Worm (Caenorhabditis elegans): ENCODE measurements around the gene F01D4.5.

The F01D4.5 gene

ce11 chrIV:10481695-10482094, 1.8 kb downstream of the F01D4.5 start, which contains the start of gene egl-21 (continued):
- TF ChIP-seq mep-1 (tag; optimal IDR thresholded peaks at IDR 0.05), result peak; percentile 45
- TF ChIP-seq nhr-20 (tag; optimal IDR thresholded peaks at IDR 0.05), result no peak
- TF ChIP-seq pag-3 (tag; optimal IDR thresholded peaks at IDR 0.05; ENCODE audit: borderline replicate concordance, insufficient read depth), result no peak
- no peak for TF ChIP-seq fkh-4 (tag; optimal IDR thresholded peaks at IDR 0.05; ENCODE audit: borderline replicate concordance)
- TF ChIP-seq isw-1 (GFP tag; IDR thresholded peaks at IDR 0.05), result peak; percentile 61
- peak; percentile 63 for TF ChIP-seq tbx-2 (tag; optimal IDR thresholded peaks at IDR 0.05)
- peak; percentile 42 for TF ChIP-seq lir-3 (tag; optimal IDR thresholded peaks at IDR 0.05; ENCODE audit: poor library complexity)
- TF ChIP-seq jun-1 (tag; optimal IDR thresholded peaks at IDR 0.05), result peak; percentile 70
- peak; percentile 83 for TF ChIP-seq nhr-71 (tag; optimal IDR thresholded peaks at IDR 0.05)
- peak; percentile 82 for TF ChIP-seq fkh-10 (GFP tag; optimal IDR thresholded peaks at IDR 0.05)
- no peak for TF ChIP-seq ceh-90 (tag; optimal IDR thresholded peaks at IDR 0.05)
- peak; percentile 60 for TF ChIP-seq pax-3 (tag; optimal IDR thresholded peaks at IDR 0.05)
- peak; percentile 35 to 65 (median 52) for TF ChIP-seq ceh-82 (tag; optimal IDR thresholded peaks at IDR 0.05)
- no peak for TF ChIP-seq aly-2 (tag; optimal IDR thresholded peaks at IDR 0.05)
- TF ChIP-seq unc-30 (tag; optimal IDR thresholded peaks at IDR 0.05), result no peak
- no peak for TF ChIP-seq lin-39 (tag; optimal IDR thresholded peaks at IDR 0.05)
- TF ChIP-seq snpc-4 (tag; optimal IDR thresholded peaks at IDR 0.05), result peak; percentile 10
- peak; percentile 16 to 68 for TF ChIP-seq lsy-2 (tag; optimal IDR thresholded peaks at IDR 0.05)
- TF ChIP-seq zag-1 (tag; optimal IDR thresholded peaks at IDR 0.05), result peak; percentile 34
- TF ChIP-seq mab-9 (GFP tag; IDR thresholded peaks at IDR 0.05), result no peak
- TF ChIP-seq unc-98 (GFP tag; IDR thresholded peaks at IDR 0.05), result no peak
- no peak for TF ChIP-seq egl-27 (tag; optimal IDR thresholded peaks at IDR 0.05)
- TF ChIP-seq nhr-76 (tag; optimal IDR thresholded peaks at IDR 0.05), result no peak
- peak; percentile 73 for TF ChIP-seq swsn-7 (tag; optimal IDR thresholded peaks at IDR 0.05)
- TF ChIP-seq ceh-63 (GFP tag; optimal IDR thresholded peaks at IDR 0.05), result no peak
- no peak for TF ChIP-seq nhr-90 (tag; optimal IDR thresholded peaks at IDR 0.05; ENCODE audit: poor library complexity)
- peak; percentile 88 for TF ChIP-seq xbp-1 (tag; optimal IDR thresholded peaks at IDR 0.05)
- TF ChIP-seq ama-1 (optimal IDR thresholded peaks at IDR 0.05), result no peak
- no peak for TF ChIP-seq hlh-17 (GFP tag; optimal IDR thresholded peaks at IDR 0.05; ENCODE audit: borderline replicate concordance)
- peak; percentile 23 for TF ChIP-seq sox-4 (tag; optimal IDR thresholded peaks at IDR 0.05)
- peak; percentile 55 for TF ChIP-seq dsc-1 (tag; optimal IDR thresholded peaks at IDR 0.05)
- no peak for TF ChIP-seq ets-5 (GFP tag; IDR thresholded peaks at IDR 0.05)
- TF ChIP-seq snu-23 (GFP tag; optimal IDR thresholded peaks at IDR 0.05), result peak; percentile 56
- TF ChIP-seq C34B4.2 (tag; optimal IDR thresholded peaks at IDR 0.05), result no peak
- no peak for TF ChIP-seq aha-1 (tag; optimal IDR thresholded peaks at IDR 0.05)
- no peak for TF ChIP-seq irx-1 (tag; optimal IDR thresholded peaks at IDR 0.05)
- TF ChIP-seq efl-3 (GFP tag; optimal IDR thresholded peaks at IDR 0.05), result no peak
- no peak for TF ChIP-seq ceh-88 (GFP tag; IDR thresholded peaks at IDR 0.05)
- TF ChIP-seq lin-13 (GFP tag; optimal IDR thresholded peaks at IDR 0.05), result peak; percentile 51
- TF ChIP-seq C16A3.4 (tag; optimal IDR thresholded peaks at IDR 0.05), result peak; percentile 6
- no peak for TF ChIP-seq hlh-4 (tag; optimal IDR thresholded peaks at IDR 0.05)
- TF ChIP-seq elt-3 (tag; optimal IDR thresholded peaks at IDR 0.05), result no peak
- peak; percentile 0 for TF ChIP-seq ceh-8 (GFP tag; optimal IDR thresholded peaks at IDR 0.05)
- no peak for TF ChIP-seq C04F5.9 (tag; optimal IDR thresholded peaks at IDR 0.05)
- peak; percentile 82 for TF ChIP-seq unc-86 (tag; optimal IDR thresholded peaks at IDR 0.05)
- TF ChIP-seq nhr-85 (tag), result no peak
- no peak for TF ChIP-seq nhr-84 (tag; optimal IDR thresholded peaks at IDR 0.05)
- no peak for TF ChIP-seq nhr-28 (tag; optimal IDR thresholded peaks at IDR 0.05)
- TF ChIP-seq nhr-19 (GFP tag; conservative IDR thresholded peaks at IDR 0.05), result peak; percentile 15; the same call in 1 of the 2 replicates
- TF ChIP-seq lin-14 (GFP tag; optimal IDR thresholded peaks at IDR 0.05), result peak; percentile 93
- TF ChIP-seq dpl-1 (GFP tag; optimal IDR thresholded peaks at IDR 0.05), result peak in 1 of 3 experiments; percentile 21
- TF ChIP-seq Y116A8C.19 (tag; optimal IDR thresholded peaks at IDR 0.05; ENCODE audit: borderline replicate concordance), result no peak
- peak; percentile 7 for TF ChIP-seq zip-4 (GFP tag; optimal IDR thresholded peaks at IDR 0.05)
